Worm (Caenorhabditis elegans): Measurements from ENCODE around the gene Y46G5A.23.

ce11 chrII:12813253-12813652, 15.5 kb downstream of the Y46G5A.23 start:
- TF ChIP-seq somi-1 (GFP tag; optimal IDR thresholded peaks at IDR 0.05) (no peak), nfyb-1 (GFP tag; IDR thresholded peaks at IDR 0.05) (no peak), zim-3 (tag; optimal IDR thresholded peaks at IDR 0.05) (no peak), madf-8 (GFP tag; conservative IDR thresholded peaks at IDR 0.05) (no peak), unc-62 (GFP tag; optimal IDR thresholded peaks at IDR 0.05) (no peak), Y79H2A.3 (GFP tag; conservative IDR thresholded peaks at IDR 0.05) (no peak), tbp1 (GFP tag; optimal IDR thresholded peaks at IDR 0.05) (no peak), ztf-25 (GFP tag; IDR thresholded peaks at IDR 0.05) (no peak), pha-4 (tag; optimal IDR thresholded peaks at IDR 0.05) (no peak), chd-7 (tag; optimal IDR thresholded peaks at IDR 0.05) (no peak), C17E4.6 (GFP tag; IDR thresholded peaks at IDR 0.05) (no peak), Y53F4B.3 (GFP tag; IDR thresholded peaks at IDR 0.05) (no peak), F55B11.4 (tag; optimal IDR thresholded peaks at IDR 0.05; ENCODE audit: borderline replicate concordance, insufficient read depth) (no peak)
